Fruit fly (Drosophila melanogaster) whole organism, embryonic: ENCODE measurements around the gene CG17202.
A peak's percentile ranks its signal among the peaks of the same experiment; 100 is the strongest.

Experiments
- CG10267 ChIP-seq: fragments of 200-800 bp; sonication (Bioruptor generic); optimal IDR thresholded peaks from 2 replicates; lab custom pipeline; 2018; ENCODE audit warnings: missing biosample characterization, mild to moderate bottlenecking, missing genetic modification characterization, moderate library complexity
- CG10543 ChIP-seq: fragments of 200-800 bp; sonication (Bioruptor generic); optimal IDR thresholded peaks from 3 replicates; lab custom pipeline; 2017; ENCODE audit warnings: missing biosample characterization, mild to moderate bottlenecking, missing genetic modification characterization, moderate library complexity
- CG11560 ChIP-seq: fragments of 200-800 bp; sonication (Bioruptor generic); IDR thresholded peaks from 3 replicates; pipeline ENCODE4 v1.3.6; 2022; ENCODE audit warnings: missing biosample characterization, missing genetic modification characterization
- CG11723 ChIP-seq: fragments of 200-800 bp; sonication (Bioruptor generic); optimal IDR thresholded peaks from 2 replicates; lab custom pipeline; 2017; ENCODE audit warnings: missing biosample characterization, mild to moderate bottlenecking, missing genetic modification characterization
- CG12744 ChIP-seq: fragments of 200-800 bp; sonication (Bioruptor generic); optimal IDR thresholded peaks from 2 replicates; lab custom pipeline; 2016; ENCODE audit warnings: missing biosample characterization, missing genetic modification characterization
- CG13775 ChIP-seq: fragments of 200-800 bp; sonication (Bioruptor generic); optimal IDR thresholded peaks from 3 replicates; lab custom pipeline; 2017; ENCODE audit warnings: missing biosample characterization, mild to moderate bottlenecking, missing genetic modification characterization
- CG15514 ChIP-seq: fragments of 200-800 bp; sonication (Bioruptor generic); optimal IDR thresholded peaks from 3 replicates; lab custom pipeline; 2017; ENCODE audit warnings: missing biosample characterization, missing genetic modification characterization, mild to moderate bottlenecking, moderate library complexity, missing genetic modification reagents
- CG17328 ChIP-seq: fragments of 200-800 bp; sonication (Bioruptor generic); IDR thresholded peaks from 2 replicates; pipeline ENCODE4 v1.3.6; 2022; ENCODE audit warnings: missing biosample characterization, missing genetic modification characterization
- CG17568 ChIP-seq: fragments of 200-800 bp; sonication (Bioruptor generic); optimal IDR thresholded peaks from 2 replicates; lab custom pipeline; 2018; ENCODE audit warnings: missing biosample characterization, mild to moderate bottlenecking, missing genetic modification characterization, moderate library complexity
- CG2199 ChIP-seq: fragments of 200-800 bp; sonication (Bioruptor generic); IDR thresholded peaks from 3 replicates; pipeline ENCODE4 v1.3.6; 2022; ENCODE audit warnings: missing biosample characterization, missing genetic modification characterization
- CG31224 ChIP-seq: fragments of 200-800 bp; sonication (Bioruptor generic); IDR thresholded peaks from 2 replicates; pipeline ENCODE4 v1.3.6; 2022; ENCODE audit warnings: missing biosample characterization, missing genetic modification characterization
- CG32772 ChIP-seq: fragments of 200-800 bp; sonication (Bioruptor generic); IDR thresholded peaks from 2 replicates; pipeline ENCODE4 v1.3.6; 2022; ENCODE audit warnings: missing biosample characterization, missing genetic modification characterization
- CG33213 ChIP-seq: fragments of 200-800 bp; sonication (Bioruptor generic); optimal IDR thresholded peaks from 3 replicates; lab custom pipeline; 2016; ENCODE audit warnings: missing biosample characterization, missing genetic modification characterization
- CG33557 ChIP-seq: fragments of 200-800 bp; sonication (Bioruptor generic); optimal IDR thresholded peaks from 2 replicates; lab custom pipeline; 2019; ENCODE audit warnings: missing biosample characterization, mild to moderate bottlenecking, missing genetic modification characterization, moderate library complexity
- CG34224 ChIP-seq: fragments of 200-800 bp; sonication (Bioruptor generic); IDR thresholded peaks from 3 replicates; pipeline ENCODE4 v1.3.6; 2022; ENCODE audit warnings: missing biosample characterization, missing genetic modification characterization; ENCODE audit not compliant: partially characterized antibody
- CG34422 ChIP-seq: fragments of 200-800 bp; sonication (Bioruptor generic); IDR thresholded peaks from 3 replicates; pipeline ENCODE4 v1.3.6; 2022; ENCODE audit warnings: missing biosample characterization, missing genetic modification characterization
- CG3838 ChIP-seq: fragments of 200-800 bp; sonication (Bioruptor generic); optimal IDR thresholded peaks from 3 replicates; lab custom pipeline; 2016; ENCODE audit warnings: missing biosample characterization, missing genetic modification characterization
- CG4328 ChIP-seq: fragments of 200-800 bp; sonication (Bioruptor generic); optimal IDR thresholded peaks from 3 replicates; lab custom pipeline; 2017; ENCODE audit warnings: missing biosample characterization, missing genetic modification reagents, missing genetic modification characterization
- CG6654 ChIP-seq: fragments of 200-800 bp; sonication (Bioruptor generic); optimal IDR thresholded peaks from 2 replicates; lab custom pipeline; 2017; ENCODE audit warnings: missing biosample characterization, mild to moderate bottlenecking, missing genetic modification characterization
- CG6683 ChIP-seq: fragments of 200-800 bp; sonication (Bioruptor generic); optimal IDR thresholded peaks from 2 replicates; lab custom pipeline; 2017; ENCODE audit warnings: missing biosample characterization, mild to moderate bottlenecking, missing genetic modification characterization, missing genetic modification reagents
- CG8478 ChIP-seq: fragments of >200 bp; optimal IDR thresholded peaks from 2 replicates; lab custom pipeline; 2018
- Fer1 ChIP-seq: fragments of 200-800 bp; sonication (Bioruptor generic); optimal IDR thresholded peaks from 2 replicates; lab custom pipeline; 2017; ENCODE audit warnings: missing biosample characterization, mild to moderate bottlenecking, missing genetic modification characterization
- Hey ChIP-seq: fragments of 200-800 bp; sonication (Bioruptor generic); optimal IDR thresholded peaks from 3 replicates; lab custom pipeline; 2018; ENCODE audit warnings: missing biosample characterization, mild to moderate bottlenecking, missing genetic modification characterization
- Mes4 ChIP-seq: fragments of 200-800 bp; sonication (Bioruptor generic); optimal IDR thresholded peaks from 2 replicates; lab custom pipeline; 2016; ENCODE audit warnings: missing biosample characterization, missing genetic modification characterization
- Nf-YC ChIP-seq: fragments of 200-800 bp; optimal IDR thresholded peaks from 3 replicates; lab custom pipeline; 2019; ENCODE audit warnings: missing biosample characterization, mild to moderate bottlenecking, missing genetic modification characterization, moderate library complexity
- Stat92E ChIP-seq, 3 experiments: fragments of >200 bp in 2 of 3; fragments of 200-800 bp in 1 of 3; sonication (Bioruptor generic) in 1 of 3; optimal IDR thresholded peaks; 2 replicates each; lab custom pipeline; 2017 to 2019; ENCODE audit warnings: missing biosample characterization in 3 of 3, missing genetic modification characterization in 3 of 3, mild to moderate bottlenecking in 1 of 3, moderate library complexity in 1 of 3
- Xrp1 ChIP-seq: fragments of 200-800 bp; sonication (Bioruptor generic); IDR thresholded peaks from 2 replicates; pipeline ENCODE4 v1.3.6; 2022; ENCODE audit warnings: missing biosample characterization, missing genetic modification characterization
- chinmo ChIP-seq: fragments of 200-800 bp; sonication (Bioruptor generic); IDR thresholded peaks from 4 replicates; pipeline ENCODE4 v1.3.6; 2022; ENCODE audit warnings: missing biosample characterization, missing genetic modification characterization; ENCODE audit not compliant: partially characterized antibody
- dysf ChIP-seq: fragments of 200-800 bp; sonication (Bioruptor generic); IDR thresholded peaks from 3 replicates; pipeline ENCODE4 v1.3.6; 2022; ENCODE audit warnings: missing biosample characterization, missing genetic modification characterization
- gce ChIP-seq: fragments of 200-800 bp; sonication (Bioruptor generic); IDR thresholded peaks from 3 replicates; pipeline ENCODE4 v1.3.6; 2022; ENCODE audit warnings: missing biosample characterization, missing genetic modification characterization
- her ChIP-seq: fragments of 200-800 bp; sonication (Bioruptor generic); optimal IDR thresholded peaks from 2 replicates; lab custom pipeline; 2016; ENCODE audit warnings: missing biosample characterization, missing genetic modification characterization
- jing ChIP-seq: fragments of 200-800 bp; sonication (Bioruptor generic); optimal IDR thresholded peaks from 2 replicates; lab custom pipeline; 2018; ENCODE audit warnings: missing biosample characterization, mild to moderate bottlenecking, missing genetic modification characterization
- kni ChIP-seq: fragments of 200-800 bp; sonication (Bioruptor generic); optimal IDR thresholded peaks from 3 replicates; lab custom pipeline; 2017; ENCODE audit warnings: mild to moderate bottlenecking, missing biosample characterization, missing genetic modification reagents, missing genetic modification characterization
- knrl ChIP-seq: fragments of 200-800 bp; sonication (Bioruptor generic); IDR thresholded peaks from 3 replicates; pipeline ENCODE4 v1.3.6; 2022; ENCODE audit warnings: missing biosample characterization, missing genetic modification characterization; ENCODE audit not compliant: partially characterized antibody
- maf-S ChIP-seq: fragments of 200-800 bp; sonication (Bioruptor generic); optimal IDR thresholded peaks from 2 replicates; lab custom pipeline; 2016; ENCODE audit warnings: missing biosample characterization, missing genetic modification characterization
- odd ChIP-seq: fragments of 200-800 bp; sonication (Bioruptor generic); optimal IDR thresholded peaks from 2 replicates; lab custom pipeline; 2017; ENCODE audit warnings: missing biosample characterization, mild to moderate bottlenecking, missing genetic modification characterization
- otp ChIP-seq: fragments of 200-800 bp; sonication (Bioruptor generic); IDR thresholded peaks from 3 replicates; pipeline ENCODE4, ENCODE4 v1.3.6; 2022; ENCODE audit warnings: missing biosample characterization, missing genetic modification characterization
- pan ChIP-seq, 4 experiments: fragments of >200 bp in 3 of 4; fragments of 200-800 bp in 1 of 4; sonication (Bioruptor generic) in 1 of 4; optimal IDR thresholded peaks in 3 of 4; IDR thresholded peaks in 1 of 4; 2 replicates each; pipeline versions ENCODE4 v1.3.6 to Lab custom; 2017 to 2022; ENCODE audit warnings: missing biosample characterization in 2 of 4, missing genetic modification characterization in 2 of 4, mixed read lengths in 1 of 4
- pho ChIP-seq: fragments of 200-800 bp; sonication (Bioruptor generic); optimal IDR thresholded peaks from 2 replicates; lab custom pipeline; 2016; ENCODE audit warnings: missing biosample characterization, missing genetic modification characterization
- row ChIP-seq: fragments of 200-800 bp; sonication (Bioruptor generic); IDR thresholded peaks from 3 replicates; pipeline ENCODE4 v1.3.6; 2022; ENCODE audit warnings: missing biosample characterization, missing genetic modification characterization
- run ChIP-seq: fragments of 200-800 bp; sonication (Bioruptor generic); optimal IDR thresholded peaks from 3 replicates; lab custom pipeline; 2018; ENCODE audit warnings: missing biosample characterization, mild to moderate bottlenecking, missing genetic modification characterization
- shn ChIP-seq: fragments of 200-800 bp; sonication (Bioruptor generic); optimal IDR thresholded peaks from 3 replicates; lab custom pipeline; 2016; ENCODE audit warnings: missing biosample characterization, missing genetic modification characterization
- slbo ChIP-seq: fragments of 200-800 bp; sonication (Bioruptor generic); IDR thresholded peaks from 2 replicates; pipeline ENCODE4 v1.3.6; 2022; ENCODE audit warnings: missing biosample characterization, missing genetic modification characterization
- vvl ChIP-seq: fragments of 200-800 bp; sonication (Bioruptor generic); IDR thresholded peaks from 2 replicates; pipeline ENCODE4 v1.3.6; 2022; ENCODE audit warnings: missing biosample characterization, missing genetic modification characterization
- wek ChIP-seq: fragments of 200-800 bp; sonication (Bioruptor generic); optimal IDR thresholded peaks from 3 replicates; lab custom pipeline; 2018; ENCODE audit warnings: missing biosample characterization, mild to moderate bottlenecking, missing genetic modification characterization, moderate library complexity
- zen ChIP-seq: fragments of 200-800 bp; sonication (Bioruptor generic); optimal IDR thresholded peaks from 3 replicates; lab custom pipeline; 2018; ENCODE audit warnings: missing biosample characterization, mild to moderate bottlenecking, missing genetic modification characterization, moderate library complexity

Gene CG17202

DNA sequence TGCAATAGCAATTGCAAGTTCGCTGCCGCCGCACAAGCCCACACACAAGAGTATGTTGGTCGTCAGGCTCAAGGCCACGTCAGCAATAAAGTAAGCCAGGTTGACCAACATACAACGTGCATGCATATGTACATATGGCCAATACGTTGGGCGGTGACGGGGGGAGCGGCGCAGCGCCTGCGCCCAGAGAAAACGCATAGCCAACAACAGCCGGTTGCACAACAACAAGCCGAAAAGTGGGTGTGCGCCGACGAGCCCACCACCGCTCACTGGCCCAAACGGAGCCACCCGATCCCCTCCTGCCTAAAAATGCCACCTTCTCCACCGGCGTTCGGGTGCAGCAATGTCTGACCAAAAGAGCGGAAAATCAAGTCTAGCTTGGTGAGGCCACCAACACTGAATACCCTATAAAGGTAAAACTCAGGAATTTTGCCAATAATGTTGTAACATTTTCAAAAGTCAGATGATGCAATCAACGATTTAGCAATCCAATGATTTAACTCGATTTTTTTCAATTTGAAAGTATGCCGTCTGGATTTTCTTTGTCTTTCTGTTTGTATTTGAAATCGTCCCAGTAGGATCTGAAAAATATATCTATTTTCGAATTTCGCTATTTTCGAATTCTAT, 29.4 kb downstream of the CG17202 start, which contains the start of gene CG5509 (continued):
- TF ChIP-seq CG17568 (GFP tag; lab: Kevin White, UChicago) (no peak), CG34422 (peak; percentile 33; the same call in 1 of the 3 replicates), CG11723 (GFP tag; lab: Kevin White, UChicago) (no peak), CG3838 (GFP tag; lab: Kevin White, UChicago) (no peak), CG12744 (GFP tag; lab: Kevin White, UChicago) (no peak), chinmo (peak; percentile 83; the same call in 2 of the 4 replicates)

DNA sequence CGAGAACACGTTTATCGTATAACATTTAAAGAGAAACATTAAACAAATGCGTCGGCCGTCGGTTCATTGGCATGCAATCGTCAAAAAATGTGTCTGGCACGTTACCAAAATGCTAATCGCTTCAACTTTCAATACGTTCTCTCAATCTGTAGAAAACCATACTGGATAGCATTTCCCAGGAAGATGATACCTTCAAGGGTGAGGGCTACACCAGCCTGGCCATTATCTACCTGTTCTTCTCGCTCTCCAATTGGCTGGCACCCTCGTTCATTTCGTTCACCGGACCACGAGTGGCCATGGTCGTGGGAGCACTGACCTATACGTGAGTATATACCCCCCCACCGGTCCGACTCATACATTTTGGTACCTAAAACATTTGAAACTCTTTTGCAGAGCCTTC, 31.9 kb downstream of the CG17202 start:
- 0 out of 3 replicates have a peak, but pooled peaks have one; percentile 16 for TF ChIP-seq CG2199 (GFP tag; lab: Robert Waterston, UW)
- TF ChIP-seq chinmo = 0 out of 4 replicates have a peak, but pooled peaks have one; percentile 65
- no peak for TF ChIP-seq pan (optimal IDR thresholded peaks at IDR 0.05; lab: Kevin White, UChicago)
- TF ChIP-seq pan (GFP tag; optimal IDR thresholded peaks at IDR 0.05 in 1 of 2, IDR thresholded peaks at IDR 0.05 in 1 of 2) = no peak
- TF ChIP-seq row (GFP tag; lab: Robert Waterston, UW) = no peak
- no peak for TF ChIP-seq shn (GFP tag; lab: Kevin White, UChicago)
- TF ChIP-seq Stat92E (GFP tag; optimal IDR thresholded peaks at IDR 0.05; lab: Kevin White, UChicago) = peak in 1 of 3 experiments; percentile 33
- TF ChIP-seq Nf-YC = peak; percentile 7
- no peak for TF ChIP-seq Hey (tag; lab: Kevin White, UChicago)
- no peak for TF ChIP-seq otp
- no peak for TF ChIP-seq CG6683 (GFP tag; lab: Kevin White, UChicago)
- TF ChIP-seq kni = peak; percentile 90
- TF ChIP-seq CG4328 (GFP tag; lab: Kevin White, UChicago) = no peak
- TF ChIP-seq vvl = 0 out of 2 replicates have a peak, but pooled peaks have one; percentile 19
- no peak for TF ChIP-seq jing (GFP tag; lab: Kevin White, UChicago)

DNA sequence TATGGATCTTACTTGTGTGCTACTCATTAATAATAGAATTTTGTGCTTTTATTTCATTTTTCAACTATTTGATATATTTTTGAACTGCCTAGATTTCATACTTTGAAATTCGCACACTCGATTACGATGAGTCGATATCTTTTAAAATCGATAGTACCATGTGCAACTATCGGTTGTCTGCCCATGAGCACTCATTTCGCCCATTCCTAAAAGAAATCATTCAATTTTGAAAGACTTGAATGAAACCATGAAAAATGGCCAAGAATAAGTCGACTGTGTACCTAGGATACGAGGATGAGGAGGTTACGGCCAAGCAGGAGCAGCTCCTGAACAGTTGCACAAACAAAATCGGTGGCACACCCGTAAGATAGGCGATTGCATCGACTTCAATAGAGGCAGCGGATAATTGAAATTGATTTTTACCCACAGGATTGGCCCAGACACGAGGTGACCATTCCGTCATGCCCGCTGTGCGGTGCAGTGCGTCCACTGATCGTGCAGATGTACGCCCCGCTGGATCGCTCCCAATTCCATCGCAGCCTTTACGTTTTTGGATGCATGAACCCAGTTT, 33.9 kb downstream of the CG17202 start, which contains the start of gene trus:
Gene trus, plus strand, starts transcription at position 204 of the 571 bp plus-strand sequence.
- no peak for TF ChIP-seq CG8478 (lab: Kevin White, UChicago)
- no peak for TF ChIP-seq run (tag; lab: Kevin White, UChicago)
- no peak for TF ChIP-seq her (GFP tag; lab: Kevin White, UChicago)
- no peak for TF ChIP-seq maf-S (GFP tag; lab: Kevin White, UChicago)
- TF ChIP-seq gce (GFP tag; lab: Robert Waterston, UW) = no peak
- no peak for TF ChIP-seq CG31224 (GFP tag; lab: Robert Waterston, UW)
- TF ChIP-seq CG13775 (GFP tag; lab: Kevin White, UChicago) = no peak
- TF ChIP-seq CG12744 (GFP tag; lab: Kevin White, UChicago) = no peak
- TF ChIP-seq slbo = no peak
- no peak for TF ChIP-seq CG33213 (GFP tag; lab: Kevin White, UChicago)
- TF ChIP-seq CG10543 (GFP tag; lab: Kevin White, UChicago) = no peak
- no peak for TF ChIP-seq CG33557 (GFP tag; lab: Kevin White, UChicago)
- peak; percentile 94 for TF ChIP-seq CG11560 (tag; lab: Robert Waterston, UW)
- TF ChIP-seq zen = peak; percentile 7
- no peak for TF ChIP-seq Xrp1 (GFP tag; lab: Robert Waterston, UW)
- TF ChIP-seq dysf (GFP tag; lab: Robert Waterston, UW) = no peak
- no peak for TF ChIP-seq odd (GFP tag; lab: Kevin White, UChicago)
- TF ChIP-seq CG32772 (GFP tag; lab: Robert Waterston, UW) = no peak
- no peak for TF ChIP-seq pho (GFP tag; lab: Kevin White, UChicago)
- TF ChIP-seq CG15514 (GFP tag; lab: Kevin White, UChicago) = peak; percentile 46
- no peak for TF ChIP-seq CG10267 (tag; lab: Kevin White, UChicago)
- TF ChIP-seq CG6654 (GFP tag; lab: Kevin White, UChicago) = no peak
- no peak for TF ChIP-seq Mes4 (GFP tag; lab: Kevin White, UChicago)
- TF ChIP-seq CG17328 = no peak
- peak; percentile 77; the same call in 2 of the 3 replicates for TF ChIP-seq knrl
- no peak for TF ChIP-seq wek (GFP tag; lab: Kevin White, UChicago)
- TF ChIP-seq Fer1 (GFP tag; lab: Kevin White, UChicago) = peak; percentile 13
- TF ChIP-seq CG34224 (GFP tag; lab: Robert Waterston, UW) = peak; percentile 92
